Fruit fly (Drosophila melanogaster) whole organism, prepupa: ENCODE data around the gene CAH1.

Experiments used
- CG11294 ChIP-seq: fragments of 200-800 bp; sonication (Bioruptor generic); IDR thresholded peaks from 2 replicates; pipeline ENCODE4 v1.3.6; 2022; ENCODE audit warnings: missing biosample characterization, missing genetic modification characterization
- CG11762 ChIP-seq: fragments of 200-800 bp; sonication (Bioruptor generic); optimal IDR thresholded peaks from 3 replicates; lab custom pipeline; 2016; ENCODE audit warnings: missing biosample characterization, missing genetic modification characterization; ENCODE audit not compliant: insufficient read depth
- CG16779 ChIP-seq: fragments of 200-800 bp; sonication (Bioruptor generic); optimal IDR thresholded peaks from 3 replicates; lab custom pipeline; 2017; ENCODE audit warnings: missing biosample characterization, mild to moderate bottlenecking, missing genetic modification characterization
- CG31627 ChIP-seq: fragments of 200-800 bp; sonication (Bioruptor generic); optimal IDR thresholded peaks from 3 replicates; lab custom pipeline; 2016; ENCODE audit warnings: missing biosample characterization, missing genetic modification characterization
- CG4318 ChIP-seq: fragments of 200-800 bp; sonication (Bioruptor generic); optimal IDR thresholded peaks from 3 replicates; lab custom pipeline; 2017; ENCODE audit warnings: missing biosample characterization, mild to moderate bottlenecking, missing genetic modification characterization
- CG6276 ChIP-seq: fragments of 200-800 bp; sonication (Bioruptor generic); optimal IDR thresholded peaks from 2 replicates; lab custom pipeline; 2017; ENCODE audit warnings: missing biosample characterization, mild to moderate bottlenecking, missing genetic modification characterization
- CG6792 ChIP-seq: fragments of 200-800 bp; sonication (Bioruptor generic); optimal IDR thresholded peaks from 3 replicates; lab custom pipeline; 2016; ENCODE audit warnings: missing biosample characterization, missing genetic modification characterization
- CG6808 ChIP-seq: fragments of 200-800 bp; sonication (Bioruptor generic); optimal IDR thresholded peaks from 3 replicates; lab custom pipeline; 2017; ENCODE audit warnings: missing biosample characterization, missing genetic modification characterization, mild to moderate bottlenecking, moderate library complexity, missing genetic modification reagents
- CG9139 ChIP-seq: fragments of 200-800 bp; sonication (Bioruptor generic); optimal IDR thresholded peaks from 3 replicates; lab custom pipeline; 2017; ENCODE audit warnings: missing biosample characterization, mild to moderate bottlenecking, missing genetic modification characterization
- Eip75B ChIP-seq: fragments of 200-800 bp; sonication (Bioruptor generic); optimal IDR thresholded peaks from 3 replicates; lab custom pipeline; 2016; ENCODE audit warnings: missing biosample characterization, missing genetic modification characterization
- Ets96B ChIP-seq: fragments of 200-800 bp; optimal IDR thresholded peaks from 2 replicates; lab custom pipeline; 2019; ENCODE audit warnings: missing biosample characterization, mild to moderate bottlenecking, missing genetic modification characterization, moderate library complexity
- Gug ChIP-seq: fragments of 200-800 bp; sonication (Bioruptor generic); IDR thresholded peaks from 2 replicates; pipeline ENCODE4 v1.3.6; 2022; ENCODE audit warnings: missing biosample characterization, missing genetic modification characterization
- Hr38 ChIP-seq: sonication (Bioruptor generic); optimal IDR thresholded peaks from 2 replicates; lab custom pipeline; 2016; ENCODE audit warnings: missing biosample characterization, missing genetic modification characterization
- Lpt ChIP-seq: fragments of 200-800 bp; sonication (Bioruptor generic); optimal IDR thresholded peaks from 3 replicates; lab custom pipeline; 2016; ENCODE audit warnings: missing biosample characterization, missing genetic modification characterization
- Sox102F ChIP-seq: fragments of 200-800 bp; sonication (Bioruptor generic); optimal IDR thresholded peaks from 2 replicates; lab custom pipeline; 2016; ENCODE audit warnings: missing biosample characterization, mild to moderate bottlenecking, missing genetic modification characterization
- acj6 ChIP-seq: fragments of 200-800 bp; sonication (Bioruptor generic); optimal IDR thresholded peaks from 3 replicates; lab custom pipeline; 2016; ENCODE audit warnings: missing biosample characterization, missing genetic modification characterization
- cyc ChIP-seq: fragments of 200-800 bp; sonication (Bioruptor generic); optimal IDR thresholded peaks from 3 replicates; lab custom pipeline; 2016; ENCODE audit warnings: missing biosample characterization, missing genetic modification characterization
- dac ChIP-seq: fragments of 200-800 bp; sonication (Bioruptor generic); optimal IDR thresholded peaks from 2 replicates; lab custom pipeline; 2017; ENCODE audit warnings: missing biosample characterization, mild to moderate bottlenecking, missing genetic modification characterization
- lz ChIP-seq: fragments of 200-800 bp; sonication (Bioruptor generic); optimal IDR thresholded peaks from 3 replicates; lab custom pipeline; 2016; ENCODE audit warnings: missing biosample characterization, missing genetic modification characterization
- svp ChIP-seq: fragments of 200-800 bp; sonication (Bioruptor generic); peaks from one replicate; lab custom pipeline; 2016; ENCODE audit warnings: missing biosample characterization, missing genetic modification characterization
- topi ChIP-seq: fragments of 200-800 bp; sonication (Bioruptor generic); optimal IDR thresholded peaks from 3 replicates; lab custom pipeline; 2016; ENCODE audit warnings: missing biosample characterization, missing genetic modification characterization
- vri ChIP-seq: fragments of 200-800 bp; sonication (Bioruptor generic); optimal IDR thresholded peaks from 3 replicates; lab custom pipeline; 2016; ENCODE audit warnings: missing biosample characterization, mild to moderate bottlenecking, missing genetic modification characterization

Gene CAH1

dm6 chr2L:13845178-13845577, 41.8 kb downstream of the CAH1 start, which contains the start of gene CG8997:
TSS of gene CG8997 (minus strand) at chr2L:13845325.
- TF ChIP-seq CG6276 (GFP tag; lab: Kevin White, UChicago) (no peak), svp (GFP tag; lab: Kevin White, UChicago) (peak; percentile 31)

- TF ChIP-seq vri (GFP tag; lab: Kevin White, UChicago) (peak; percentile 33), Sox102F (GFP tag; lab: Kevin White, UChicago) (no peak)
- TF ChIP-seq, all 60 proteins: peak for 1
Observed at dm6 chr2L:13846239-13846802, 42.9 kb downstream of the CAH1 start, which contains the start of gene CG7916. TSS of gene CG7916 (plus strand) at chr2L:13846752.

dm6 chr2L:13847625-13848024, 44.2 kb downstream of the CAH1 start, which contains the start of gene CG7953:
TSS of gene CG7953 (plus strand) at chr2L:13847925.
- TF ChIP-seq topi (GFP tag; lab: Kevin White, UChicago) (no peak), CG6808 (GFP tag; lab: Kevin White, UChicago) (no peak), CG31627 (GFP tag; lab: Kevin White, UChicago) (no peak), Hr38 (GFP tag; lab: Kevin White, UChicago) (no peak), Eip75B (no peak), lz (GFP tag; lab: Kevin White, UChicago) (no peak), dac (GFP tag; lab: Kevin White, UChicago) (no peak)

- TF ChIP-seq dac (GFP tag; lab: Kevin White, UChicago): no peak
- TF ChIP-seq CG6808 (GFP tag; lab: Kevin White, UChicago): no peak
- TF ChIP-seq vri (GFP tag; lab: Kevin White, UChicago): no peak
- TF ChIP-seq CG9139: no peak
- TF ChIP-seq CG16779 (tag; lab: Kevin White, UChicago): no peak
- no peak for TF ChIP-seq svp (GFP tag; lab: Kevin White, UChicago)
- no peak for TF ChIP-seq Lpt (GFP tag; lab: Kevin White, UChicago)
- TF ChIP-seq, all 60 proteins: peak for 0
Observed at dm6 chr2L:13849125-13849524, 45.7 kb downstream of the CAH1 start, which contains the start of gene CG7968. TSS of gene CG7968 (plus strand) at chr2L:13849400.

dm6 chr2L:13851098-13851497, 47.7 kb downstream of the CAH1 start:
- no peak for TF ChIP-seq topi (GFP tag; lab: Kevin White, UChicago)
- TF ChIP-seq acj6: no peak
- TF ChIP-seq CG11294 (GFP tag; lab: Robert Waterston, UW): no peak
- no peak for TF ChIP-seq CG6792 (GFP tag; lab: Kevin White, UChicago)
- no peak for TF ChIP-seq cyc (GFP tag; lab: Kevin White, UChicago)
- no peak for TF ChIP-seq Gug (GFP tag; lab: Robert Waterston, UW)
- TF ChIP-seq CG11762 (GFP tag; lab: Kevin White, UChicago): no peak
- no peak for TF ChIP-seq Ets96B (tag; lab: Kevin White, UChicago)
- TF ChIP-seq CG4318 (GFP tag; lab: Kevin White, UChicago): no peak
